Worm (Caenorhabditis elegans): ENCODE data around the gene C16C8.7.

- TF ChIP-seq blmp-1 (tag; optimal IDR thresholded peaks at IDR 0.05; ENCODE audit: insufficient read depth) (no peak), elt-3 (tag; optimal IDR thresholded peaks at IDR 0.05) (no peak), nhr-21 (tag; optimal IDR thresholded peaks at IDR 0.05) (no peak), nhr-237 (tag; optimal IDR thresholded peaks at IDR 0.05) (no peak), ceh-82 (tag; optimal IDR thresholded peaks at IDR 0.05) (no peak), alr-1 (tag; optimal IDR thresholded peaks at IDR 0.05) (no peak), ztf-4 (tag; optimal IDR thresholded peaks at IDR 0.05) (no peak), egl-27 (tag; optimal IDR thresholded peaks at IDR 0.05) (no peak), nhr-11 (tag; optimal IDR thresholded peaks at IDR 0.05) (no peak), fos-1 (tag; optimal IDR thresholded peaks at IDR 0.05) (no peak), snpc-4 (tag; optimal IDR thresholded peaks at IDR 0.05) (no peak)
Observed at ce11 chrII:3447906-3448305, 12.0 kb downstream of the C16C8.7 start, which contains the start of gene C16C8.21.

All from whole organism, L2 larva.